Fruit fly (Drosophila melanogaster) whole organism, embryonic: ENCODE results near the gene Cep164.

Experiments used
- Bgb ChIP-seq: fragments of 200-800 bp; sonication (Bioruptor generic); IDR thresholded peaks from 2 replicates; pipeline ENCODE4 v1.3.6; 2022; ENCODE audit warnings: missing biosample characterization, missing genetic modification characterization; ENCODE audit not compliant: partially characterized antibody
- CG10147 ChIP-seq: fragments of 200-800 bp; sonication (Bioruptor generic); optimal IDR thresholded peaks from 2 replicates; lab custom pipeline; 2019; ENCODE audit warnings: missing biosample characterization, mild to moderate bottlenecking, missing genetic modification characterization, moderate library complexity
- CG10209 ChIP-seq: fragments of 200-800 bp; sonication (Bioruptor generic); optimal IDR thresholded peaks from 3 replicates; lab custom pipeline; 2017; ENCODE audit warnings: missing biosample characterization, mild to moderate bottlenecking, missing genetic modification characterization, missing genetic modification reagents
- CG11093 ChIP-seq: fragments of 200-800 bp; sonication (Bioruptor generic); IDR thresholded peaks from 3 replicates; pipeline ENCODE4 v1.3.6; 2022; ENCODE audit warnings: missing biosample characterization, missing genetic modification characterization
- CG11247 ChIP-seq: fragments of 200-800 bp; sonication (Bioruptor generic); IDR thresholded peaks from 2 replicates; pipeline ENCODE4 v1.3.6; 2022; ENCODE audit warnings: missing biosample characterization, missing genetic modification characterization
- CG11560 ChIP-seq: fragments of 200-800 bp; sonication (Bioruptor generic); IDR thresholded peaks from 3 replicates; pipeline ENCODE4 v1.3.6; 2022; ENCODE audit warnings: missing biosample characterization, missing genetic modification characterization
- CG11723 ChIP-seq: fragments of 200-800 bp; sonication (Bioruptor generic); optimal IDR thresholded peaks from 2 replicates; lab custom pipeline; 2017; ENCODE audit warnings: missing biosample characterization, mild to moderate bottlenecking, missing genetic modification characterization
- CG12299 ChIP-seq: fragments of 200-800 bp; sonication (Bioruptor generic); optimal IDR thresholded peaks from 2 replicates; lab custom pipeline; 2018; ENCODE audit warnings: missing biosample characterization, mild to moderate bottlenecking, missing genetic modification characterization
- CG12942 ChIP-seq: fragments of 200-800 bp; sonication (Bioruptor generic); optimal IDR thresholded peaks from 3 replicates; lab custom pipeline; 2016; ENCODE audit warnings: missing biosample characterization, missing genetic modification characterization
- CG13424 ChIP-seq: fragments of 200-800 bp; sonication (Bioruptor generic); optimal IDR thresholded peaks from 2 replicates; lab custom pipeline; 2019; ENCODE audit warnings: missing biosample characterization, mild to moderate bottlenecking, missing genetic modification characterization, moderate library complexity
- CG1603 ChIP-seq: fragments of 200-800 bp; sonication (Bioruptor generic); optimal IDR thresholded peaks from 2 replicates; lab custom pipeline; 2019; ENCODE audit warnings: missing biosample characterization, mild to moderate bottlenecking, missing genetic modification characterization, moderate library complexity
- CG17612 ChIP-seq: fragments of 200-800 bp; sonication (Bioruptor generic); IDR thresholded peaks from 2 replicates; pipeline ENCODE4 v1.3.6; 2022; ENCODE audit warnings: missing biosample characterization, missing genetic modification characterization
- CG17829 ChIP-seq: fragments of 200-800 bp; optimal IDR thresholded peaks from 2 replicates; lab custom pipeline; 2019; ENCODE audit warnings: missing biosample characterization, mild to moderate bottlenecking, missing genetic modification characterization, moderate library complexity
- CG30020 ChIP-seq: fragments of 200-800 bp; optimal IDR thresholded peaks from 2 replicates; lab custom pipeline; 2019; ENCODE audit warnings: missing biosample characterization, mild to moderate bottlenecking, missing genetic modification characterization, moderate library complexity
- CG32532 ChIP-seq: fragments of 200-800 bp; sonication (Bioruptor generic); IDR thresholded peaks from 2 replicates; pipeline ENCODE4 v1.3.6; 2022; ENCODE audit warnings: missing biosample characterization, missing genetic modification characterization
- CG32767 ChIP-seq: fragments of 200-800 bp; sonication (Bioruptor generic); IDR thresholded peaks from 2 replicates; pipeline ENCODE4 v1.3.6; 2022; ENCODE audit warnings: missing biosample characterization, missing genetic modification characterization
- CG32772 ChIP-seq: fragments of 200-800 bp; sonication (Bioruptor generic); IDR thresholded peaks from 2 replicates; pipeline ENCODE4 v1.3.6; 2022; ENCODE audit warnings: missing biosample characterization, missing genetic modification characterization
- CG34224 ChIP-seq: fragments of 200-800 bp; sonication (Bioruptor generic); IDR thresholded peaks from 3 replicates; pipeline ENCODE4 v1.3.6; 2022; ENCODE audit warnings: missing biosample characterization, missing genetic modification characterization; ENCODE audit not compliant: partially characterized antibody
- CG34376 ChIP-seq: fragments of 200-800 bp; sonication (Bioruptor generic); optimal IDR thresholded peaks from 2 replicates; lab custom pipeline; 2018; ENCODE audit warnings: missing biosample characterization, mild to moderate bottlenecking, missing genetic modification characterization
- CG3838 ChIP-seq: fragments of 200-800 bp; sonication (Bioruptor generic); optimal IDR thresholded peaks from 3 replicates; lab custom pipeline; 2016; ENCODE audit warnings: missing biosample characterization, missing genetic modification characterization
- CG6813 ChIP-seq: fragments of 200-800 bp; sonication (Bioruptor generic); optimal IDR thresholded peaks from 2 replicates; lab custom pipeline; 2017; ENCODE audit warnings: missing biosample characterization, missing genetic modification characterization, mild to moderate bottlenecking, moderate library complexity, missing genetic modification reagents
- CG7357 ChIP-seq: fragments of 200-800 bp; sonication (Bioruptor generic); IDR thresholded peaks from 3 replicates; pipeline ENCODE4 v1.3.6; 2022; ENCODE audit warnings: missing biosample characterization, missing genetic modification characterization
- CG7839 ChIP-seq: fragments of 200-800 bp; sonication (Bioruptor generic); optimal IDR thresholded peaks from 3 replicates; lab custom pipeline; 2018; ENCODE audit warnings: missing biosample characterization, mild to moderate bottlenecking, missing genetic modification characterization, moderate library complexity
- CG7987 ChIP-seq: fragments of 200-800 bp; sonication (Bioruptor generic); optimal IDR thresholded peaks from 2 replicates; lab custom pipeline; 2018; ENCODE audit warnings: missing biosample characterization, mild to moderate bottlenecking, missing genetic modification characterization, moderate library complexity
- CG9797 ChIP-seq: fragments of 200-800 bp; sonication (Bioruptor generic); optimal IDR thresholded peaks from 3 replicates; lab custom pipeline; 2018; ENCODE audit warnings: missing biosample characterization, mild to moderate bottlenecking, missing genetic modification characterization
- CHES-1-like ChIP-seq: fragments of 200-800 bp; sonication (Bioruptor generic); optimal IDR thresholded peaks from 2 replicates; lab custom pipeline; 2016; ENCODE audit warnings: missing biosample characterization, missing genetic modification characterization
- Dip2 ChIP-seq: fragments of 200-800 bp; sonication (Bioruptor generic); IDR thresholded peaks from 2 replicates; pipeline ENCODE4 v1.3.6; 2022; ENCODE audit warnings: missing biosample characterization, missing genetic modification characterization
- Drgx ChIP-seq: fragments of 200-800 bp; sonication (Bioruptor generic); IDR thresholded peaks from 2 replicates; pipeline ENCODE4 v1.3.6; 2022; ENCODE audit warnings: missing biosample characterization, missing genetic modification characterization
- E2f2 ChIP-seq: fragments of 200-800 bp; sonication (Bioruptor generic); IDR thresholded peaks from 2 replicates; pipeline ENCODE4 v1.3.6; 2022; ENCODE audit warnings: missing biosample characterization, missing genetic modification characterization
- Jarid2 ChIP-seq: fragments of 200-800 bp; sonication (Bioruptor generic); optimal IDR thresholded peaks from 3 replicates; lab custom pipeline; 2017; ENCODE audit warnings: mild to moderate bottlenecking, missing biosample characterization, missing genetic modification reagents, missing genetic modification characterization
- MBD-R2 ChIP-seq: fragments of 200-800 bp; sonication (Bioruptor generic); IDR thresholded peaks from 2 replicates; pipeline ENCODE4 v1.3.6; 2022; ENCODE audit warnings: missing biosample characterization, missing genetic modification characterization
- MTF-1 ChIP-seq: fragments of 200-800 bp; sonication (Bioruptor generic); optimal IDR thresholded peaks from 2 replicates; lab custom pipeline; 2018; ENCODE audit warnings: missing biosample characterization, mild to moderate bottlenecking, missing genetic modification characterization, borderline replicate concordance
- NfI ChIP-seq: fragments of 200-800 bp; sonication (Bioruptor generic); optimal IDR thresholded peaks from 3 replicates; lab custom pipeline; 2018; ENCODE audit warnings: missing biosample characterization, mild to moderate bottlenecking, missing genetic modification characterization, moderate library complexity
- Ptx1 ChIP-seq: fragments of 200-800 bp; sonication (Bioruptor generic); IDR thresholded peaks from 2 replicates; pipeline ENCODE4 v1.3.6; 2022; ENCODE audit warnings: missing biosample characterization, missing genetic modification characterization
- bbx ChIP-seq: fragments of 200-800 bp; sonication (Bioruptor generic); IDR thresholded peaks from 2 replicates; pipeline ENCODE4 v1.3.6; 2022; ENCODE audit warnings: missing biosample characterization, missing genetic modification characterization; ENCODE audit not compliant: partially characterized antibody
- corto ChIP-seq: fragments of 200-800 bp; sonication (Bioruptor generic); optimal IDR thresholded peaks from 2 replicates; lab custom pipeline; 2016; ENCODE audit warnings: missing biosample characterization, mild to moderate bottlenecking, missing genetic modification characterization, moderate library complexity
- dm ChIP-seq: fragments of 200-800 bp; sonication (Bioruptor generic); optimal IDR thresholded peaks from 3 replicates; lab custom pipeline; 2016; ENCODE audit warnings: missing biosample characterization, missing genetic modification characterization
- ems ChIP-seq: fragments of 200-800 bp; sonication (Bioruptor generic); optimal IDR thresholded peaks from 3 replicates; lab custom pipeline; 2016; ENCODE audit warnings: missing biosample characterization, missing genetic modification characterization
- gfzf ChIP-seq: fragments of 200-800 bp; sonication (Bioruptor generic); optimal IDR thresholded peaks from 2 replicates; lab custom pipeline; 2016; ENCODE audit warnings: missing biosample characterization, mild to moderate bottlenecking, missing genetic modification characterization, moderate library complexity
- grau ChIP-seq: fragments of 200-800 bp; optimal IDR thresholded peaks from 3 replicates; lab custom pipeline; 2019; ENCODE audit warnings: missing biosample characterization, mild to moderate bottlenecking, missing genetic modification characterization, moderate library complexity
- hbn ChIP-seq: fragments of 200-800 bp; sonication (Bioruptor generic); IDR thresholded peaks from 2 replicates; pipeline ENCODE4 v1.3.6; 2022; ENCODE audit warnings: missing biosample characterization, missing genetic modification characterization; ENCODE audit not compliant: partially characterized antibody
- kah ChIP-seq: fragments of 200-800 bp; sonication (Bioruptor generic); optimal IDR thresholded peaks from 2 replicates; lab custom pipeline; 2018; ENCODE audit warnings: missing biosample characterization, mild to moderate bottlenecking, missing genetic modification characterization
- lab ChIP-seq: fragments of 200-800 bp; sonication (Bioruptor generic); optimal IDR thresholded peaks from 3 replicates; lab custom pipeline; 2017; ENCODE audit warnings: missing biosample characterization, missing genetic modification characterization, mild to moderate bottlenecking, moderate library complexity, missing genetic modification reagents
- nerfin-1 ChIP-seq: fragments of 200-800 bp; sonication (Bioruptor generic); optimal IDR thresholded peaks from 3 replicates; lab custom pipeline; 2019; ENCODE audit warnings: missing biosample characterization, mild to moderate bottlenecking, missing genetic modification characterization, moderate library complexity
- nerfin-2 ChIP-seq: fragments of 200-800 bp; sonication (Bioruptor generic); IDR thresholded peaks from 2 replicates; pipeline ENCODE4 v1.3.6; 2022; ENCODE audit warnings: missing biosample characterization, missing genetic modification characterization; ENCODE audit not compliant: partially characterized antibody
- org-1 ChIP-seq: fragments of 200-800 bp; sonication (Bioruptor generic); optimal IDR thresholded peaks from 2 replicates; lab custom pipeline; 2017; ENCODE audit warnings: missing biosample characterization, missing genetic modification characterization
- peb ChIP-seq: fragments of 200-800 bp; sonication (Bioruptor generic); IDR thresholded peaks from 2 replicates; pipeline ENCODE4 v1.3.6; 2022; ENCODE audit warnings: missing biosample characterization, missing genetic modification characterization
- phol ChIP-seq: fragments of 200-800 bp; sonication (Bioruptor generic); optimal IDR thresholded peaks from 3 replicates; lab custom pipeline; 2018; ENCODE audit warnings: missing biosample characterization, mild to moderate bottlenecking, missing genetic modification characterization, moderate library complexity
- row ChIP-seq: fragments of 200-800 bp; sonication (Bioruptor generic); IDR thresholded peaks from 3 replicates; pipeline ENCODE4 v1.3.6; 2022; ENCODE audit warnings: missing biosample characterization, missing genetic modification characterization
- tap ChIP-seq: fragments of 200-800 bp; optimal IDR thresholded peaks from 3 replicates; lab custom pipeline; 2019; ENCODE audit warnings: missing biosample characterization, mild to moderate bottlenecking, missing genetic modification characterization, moderate library complexity
- zfh2 ChIP-seq: fragments of 200-800 bp; sonication (Bioruptor generic); optimal IDR thresholded peaks from 2 replicates; lab custom pipeline; 2016; ENCODE audit warnings: missing biosample characterization, missing genetic modification characterization

The Cep164 gene

DNA sequence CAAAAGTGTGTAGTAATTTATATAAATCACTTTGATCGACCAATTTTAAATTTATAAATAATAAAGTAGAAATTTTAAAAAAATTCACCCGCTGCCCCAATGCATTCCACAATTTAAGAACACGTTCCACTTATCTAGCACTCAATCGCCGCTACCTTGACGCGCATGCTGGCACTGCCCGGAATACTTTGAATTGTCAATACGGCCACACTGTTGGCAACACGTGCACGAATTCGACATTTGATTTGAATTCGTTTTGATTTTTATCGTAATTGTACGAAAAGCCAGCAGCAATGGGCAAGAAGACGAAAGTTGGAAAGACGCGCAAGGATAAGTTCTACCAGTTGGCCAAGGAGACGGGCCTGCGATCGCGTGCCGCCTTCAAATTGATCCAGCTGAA lies 14.1 kb upstream of the Cep164 start, which contains the start of gene CG8939 (continued):
- no peak for TF ChIP-seq nerfin-1
- no peak for TF ChIP-seq tap (tag; lab: Kevin White, UChicago)
- TF ChIP-seq CG7357 (GFP tag; lab: Robert Waterston, UW): no peak
- no peak for TF ChIP-seq CG7839 (tag; lab: Kevin White, UChicago)
- TF ChIP-seq peb (GFP tag; lab: Robert Waterston, UW): no peak
- no peak for TF ChIP-seq CG11560 (tag; lab: Robert Waterston, UW)
- TF ChIP-seq CG1603 (tag; lab: Kevin White, UChicago): peak; percentile 99
- no peak for TF ChIP-seq CG34376 (GFP tag; lab: Kevin White, UChicago)
- TF ChIP-seq CG9797 (GFP tag; lab: Kevin White, UChicago): peak; percentile 74
- TF ChIP-seq CG6813 (GFP tag; lab: Kevin White, UChicago): no peak
- TF ChIP-seq bbx (GFP tag; lab: Robert Waterston, UW): no peak
- no peak for TF ChIP-seq grau (tag; lab: Kevin White, UChicago)
- no peak for TF ChIP-seq CG12942 (GFP tag; lab: Kevin White, UChicago)
- TF ChIP-seq CG34224: no peak
- no peak for TF ChIP-seq kah (GFP tag; lab: Kevin White, UChicago)
- TF ChIP-seq row (GFP tag; lab: Robert Waterston, UW): peak; percentile 53; the same call in 1 of the 3 replicates
- peak; percentile 94 for TF ChIP-seq dm (GFP tag; lab: Kevin White, UChicago)
- TF ChIP-seq CG17612 (GFP tag; lab: Robert Waterston, UW): no peak
- TF ChIP-seq CHES-1-like: no peak
- TF ChIP-seq CG11093: no peak
- no peak for TF ChIP-seq NfI (GFP tag; lab: Kevin White, UChicago)
- TF ChIP-seq CG12299 (tag; lab: Kevin White, UChicago): no peak
- no peak for TF ChIP-seq CG13424 (tag; lab: Kevin White, UChicago)
- no peak for TF ChIP-seq corto (GFP tag; lab: Kevin White, UChicago)
- no peak for TF ChIP-seq zfh2 (GFP tag; lab: Kevin White, UChicago)
- TF ChIP-seq gfzf (GFP tag; lab: Kevin White, UChicago): peak; percentile 75
- TF ChIP-seq hbn (GFP tag; lab: Robert Waterston, UW): no peak
- TF ChIP-seq CG3838 (GFP tag; lab: Kevin White, UChicago): no peak
- no peak for TF ChIP-seq nerfin-2 (GFP tag; lab: Robert Waterston, UW)
- no peak for TF ChIP-seq Dip2 (GFP tag; lab: Robert Waterston, UW)
- TF ChIP-seq CG17829 (tag; lab: Kevin White, UChicago): peak; percentile 7
- TF ChIP-seq Drgx (GFP tag; lab: Robert Waterston, UW): no peak
- no peak for TF ChIP-seq org-1 (GFP tag; lab: Kevin White, UChicago)
- TF ChIP-seq CG10147 (GFP tag; lab: Kevin White, UChicago): peak; percentile 78
- peak; percentile 87 for TF ChIP-seq CG30020 (tag; lab: Kevin White, UChicago)
- TF ChIP-seq Ptx1 (GFP tag; lab: Robert Waterston, UW): no peak
- no peak for TF ChIP-seq CG32767
- no peak for TF ChIP-seq ems (GFP tag; lab: Kevin White, UChicago)
- peak; percentile 54 for TF ChIP-seq Bgb (GFP tag; lab: Robert Waterston, UW)
- TF ChIP-seq phol (tag; lab: Kevin White, UChicago): peak; percentile 3
- TF ChIP-seq MBD-R2: peak; percentile 65
- no peak for TF ChIP-seq MTF-1 (GFP tag; lab: Kevin White, UChicago)
- no peak for TF ChIP-seq CG10209 (GFP tag; lab: Kevin White, UChicago)
- no peak for TF ChIP-seq CG32532
- no peak for TF ChIP-seq CG11247 (GFP tag; lab: Robert Waterston, UW)
- no peak for TF ChIP-seq CG32772 (GFP tag; lab: Robert Waterston, UW)
- no peak for TF ChIP-seq CG11723 (GFP tag; lab: Kevin White, UChicago)
- no peak for TF ChIP-seq Jarid2 (GFP tag; lab: Kevin White, UChicago)
- no peak for TF ChIP-seq CG7987 (GFP tag; lab: Kevin White, UChicago)
- TF ChIP-seq lab (GFP tag; lab: Kevin White, UChicago): no peak
- peak; percentile 81 for TF ChIP-seq E2f2
